Worm (Caenorhabditis elegans) whole organism, L1 larva: ENCODE results near the gene srx-119.

Source experiments
- ceh-90 ChIP-seq: sonication (generic microtip); optimal IDR thresholded peaks from 2 replicates; lab custom pipeline; 2016; ENCODE audit warnings: missing genetic modification characterization, missing compliant biosample characterization
- egl-27 ChIP-seq, 2 experiments: fragments of 150-350 bp in 1 of 2; sonication (generic microtip); optimal IDR thresholded peaks; 3 replicates each; lab custom pipeline; 2017 to 2018; ENCODE audit warnings: missing biosample characterization in 2 of 2, missing genetic modification characterization in 2 of 2, missing genetic modification reagents in 2 of 2
- nhr-11 ChIP-seq: fragments of 150-350 bp; optimal IDR thresholded peaks from 2 replicates; lab custom pipeline; 2014; ENCODE audit warnings: missing biosample characterization, missing genetic modification characterization
- snu-23 ChIP-seq: sonication (generic microtip); optimal IDR thresholded peaks from 2 replicates; lab custom pipeline; 2016; ENCODE audit warnings: missing genetic modification characterization, missing compliant biosample characterization
- sox-4 ChIP-seq: sonication (generic microtip); optimal IDR thresholded peaks from 2 replicates; lab custom pipeline; 2016; ENCODE audit warnings: missing genetic modification characterization, missing compliant biosample characterization
- unc-130 ChIP-seq: fragments of 150-350 bp; optimal IDR thresholded peaks from 2 replicates; lab custom pipeline; 2017; ENCODE audit warnings: missing biosample characterization, missing genetic modification characterization, inconsistent platforms
- unc-30 ChIP-seq: sonication (generic microtip); optimal IDR thresholded peaks from 2 replicates; lab custom pipeline; 2017; ENCODE audit warnings: missing biosample characterization, missing genetic modification characterization
- vab-15 ChIP-seq: sonication (generic microtip); optimal IDR thresholded peaks from 2 replicates; lab custom pipeline; 2017; ENCODE audit warnings: missing genotype, mild to moderate bottlenecking, missing genetic modification characterization, missing compliant biosample characterization
- xbp-1 ChIP-seq: sonication (generic microtip); optimal IDR thresholded peaks from 2 replicates; lab custom pipeline; 2016; ENCODE audit warnings: missing genetic modification characterization, missing compliant biosample characterization
- ztf-11 ChIP-seq, 2 experiments: sonication (generic microtip); optimal IDR thresholded peaks; 2 replicates each; lab custom pipeline; 2016 to 2017; ENCODE audit warnings: missing genetic modification characterization in 2 of 2, missing biosample characterization in 1 of 2, missing compliant biosample characterization in 1 of 2

- TF ChIP-seq unc-30 (tag; lab: Kevin White, UChicago) (no peak), nhr-11 (no peak), egl-27 (tag; optimal IDR thresholded peaks at IDR 0.05; lab: Kevin White, UChicago) (no peak), ceh-90 (tag; lab: Kevin White, UChicago) (no peak), ztf-11 (tag; optimal IDR thresholded peaks at IDR 0.05; lab: Kevin White, UChicago) (no peak), vab-15 (tag; lab: Kevin White, UChicago) (no peak), xbp-1 (no peak), snu-23 (no peak), unc-130 (tag; lab: Kevin White, UChicago) (no peak), sox-4 (tag; lab: Kevin White, UChicago) (no peak)
Measured at ce11 chrII:12555579-12555978, 27.5 kb downstream of the srx-119 start, which contains the start of gene F49C5.11.
